Worm (Caenorhabditis elegans) whole organism, young adult: ENCODE measurements around the gene C25D7.15.

Experiments
- B0019.2 ChIP-seq: fragments of 200-800 bp; sonication (Bioruptor generic); conservative IDR thresholded peaks from 2 replicates; pipeline ENCODE4 v1.3.6; 2022; ENCODE audit warnings: missing genetic modification reagents, missing genetic modification characterization, missing compliant biosample characterization
- B0035.1 ChIP-seq: sonication (generic microtip); optimal IDR thresholded peaks from 2 replicates; lab custom pipeline; 2016; ENCODE audit warnings: missing genetic modification characterization, mild to moderate bottlenecking, missing compliant biosample characterization, missing genotype, missing genetic modification reagents
- B0336.3 ChIP-seq: fragments of 200-800 bp; sonication (Bioruptor generic); IDR thresholded peaks from 2 replicates; pipeline ENCODE4 v1.3.6; 2022; ENCODE audit warnings: missing genetic modification characterization, missing compliant biosample characterization
- C17E4.6 ChIP-seq: fragments of 200-800 bp; sonication (Bioruptor generic); IDR thresholded peaks from 2 replicates; pipeline ENCODE4 v1.3.6; 2022; ENCODE audit warnings: missing genetic modification reagents, missing genetic modification characterization, missing compliant biosample characterization
- F22D6.2 ChIP-seq: sonication (generic microtip); optimal IDR thresholded peaks from 2 replicates; lab custom pipeline; 2016; ENCODE audit warnings: mild to moderate bottlenecking, missing genetic modification characterization, missing compliant biosample characterization
- F33H1.4 ChIP-seq: fragments of 200-800 bp; sonication (Bioruptor generic); IDR thresholded peaks from 2 replicates; pipeline ENCODE4 v1.3.6; 2022; ENCODE audit warnings: missing genetic modification reagents, missing genetic modification characterization, missing compliant biosample characterization
- F39B2.1 ChIP-seq: fragments of 200-800 bp; sonication (Bioruptor generic); IDR thresholded peaks from 2 replicates; pipeline ENCODE4 v1.3.6; 2022; ENCODE audit warnings: missing genetic modification reagents, missing genetic modification characterization, missing compliant biosample characterization
- F52B5.7 ChIP-seq: sonication (generic microtip); optimal IDR thresholded peaks from 2 replicates; lab custom pipeline; 2016; ENCODE audit warnings: mild to moderate bottlenecking, missing genetic modification characterization, missing compliant biosample characterization
- ZK185.1 ChIP-seq: sonication (generic microtip); optimal IDR thresholded peaks from 2 replicates; lab custom pipeline; 2016; ENCODE audit warnings: mild to moderate bottlenecking, missing genetic modification characterization, missing compliant biosample characterization; ENCODE audit not compliant: poor library complexity, severe bottlenecking
- attf-3 ChIP-seq: fragments of 200-800 bp; sonication (Bioruptor generic); conservative IDR thresholded peaks from 2 replicates; pipeline ENCODE4 v1.3.6; 2022; ENCODE audit warnings: missing genetic modification reagents, missing genetic modification characterization, missing compliant biosample characterization
- bed-2 ChIP-seq: fragments of 200-800 bp; sonication (Bioruptor generic); IDR thresholded peaks from 2 replicates; pipeline ENCODE4 v1.3.6; 2022; ENCODE audit warnings: missing genetic modification reagents, missing genetic modification characterization, missing compliant biosample characterization
- ccch-3 ChIP-seq: fragments of 200-800 bp; sonication (Bioruptor generic); optimal IDR thresholded peaks from 2 replicates; lab custom pipeline; 2018; ENCODE audit warnings: mild to moderate bottlenecking, missing genetic modification characterization, missing compliant biosample characterization
- cebp-1 ChIP-seq, 2 experiments: fragments of 200-800 bp in 1 of 2; sonication (Bioruptor generic) in 1 of 2; sonication (generic microtip) in 1 of 2; IDR thresholded peaks in 1 of 2; optimal IDR thresholded peaks in 1 of 2; 2 replicates each; pipeline versions ENCODE4 v1.3.6 to Lab custom; 2017 to 2022; ENCODE audit warnings: missing compliant biosample characterization in 2 of 2, missing genetic modification characterization in 2 of 2, mild to moderate bottlenecking in 1 of 2, missing genetic modification reagents in 1 of 2, moderate library complexity in 1 of 2
- ceh-40 ChIP-seq: fragments of 200-800 bp; sonication (Bioruptor generic); IDR thresholded peaks from 2 replicates; pipeline ENCODE4 v1.3.6; 2022; ENCODE audit warnings: missing genetic modification characterization, missing compliant biosample characterization
- ceh-58 ChIP-seq: fragments of 200-800 bp; sonication (Bioruptor generic); IDR thresholded peaks from 2 replicates; pipeline ENCODE4 v1.3.6; 2022; ENCODE audit warnings: missing genetic modification characterization, missing compliant biosample characterization
- chd-7 ChIP-seq: sonication (generic microtip); optimal IDR thresholded peaks from 2 replicates; lab custom pipeline; 2016; ENCODE audit warnings: mild to moderate bottlenecking, missing genetic modification characterization, moderate library complexity, missing compliant biosample characterization
- egl-18 ChIP-seq: fragments of 200-800 bp; sonication (Bioruptor generic); IDR thresholded peaks from 2 replicates; pipeline ENCODE4 v1.3.6; 2022; ENCODE audit warnings: missing genetic modification reagents, missing genetic modification characterization, missing compliant biosample characterization
- ekl-4 ChIP-seq: fragments of 200-800 bp; sonication (Bioruptor generic); IDR thresholded peaks from 2 replicates; pipeline ENCODE4 v1.3.6; 2022; ENCODE audit warnings: missing genetic modification reagents, missing genetic modification characterization, missing compliant biosample characterization
- gei-17 ChIP-seq: fragments of 200-800 bp; sonication (Bioruptor generic); optimal IDR thresholded peaks from 2 replicates; lab custom pipeline; 2018; ENCODE audit warnings: mild to moderate bottlenecking, missing genetic modification characterization, missing compliant biosample characterization
- hsf-1 ChIP-seq: fragments of 200-800 bp; sonication (Bioruptor generic); IDR thresholded peaks from 2 replicates; pipeline ENCODE4 v1.3.6; 2022; ENCODE audit warnings: missing genetic modification reagents, missing genetic modification characterization, missing compliant biosample characterization
- lag-1 ChIP-seq: fragments of 200-800 bp; sonication (Bioruptor generic); IDR thresholded peaks from 2 replicates; pipeline ENCODE4 v1.3.6; 2022; ENCODE audit warnings: missing genetic modification reagents, missing genetic modification characterization, missing compliant biosample characterization
- let-607 ChIP-seq, 2 experiments: fragments of 200-800 bp in 1 of 2; sonication (Bioruptor generic) in 1 of 2; sonication (generic microtip) in 1 of 2; optimal IDR thresholded peaks; 2 replicates each; lab custom pipeline; 2016 to 2018; ENCODE audit warnings: mild to moderate bottlenecking in 2 of 2, missing compliant biosample characterization in 2 of 2, missing genetic modification characterization in 2 of 2, moderate library complexity in 2 of 2, missing genotype in 1 of 2
- lin-26 ChIP-seq: fragments of 200-800 bp; sonication (Bioruptor generic); IDR thresholded peaks from 2 replicates; pipeline ENCODE4 v1.3.6; 2022; ENCODE audit warnings: missing genetic modification reagents, missing genetic modification characterization, missing compliant biosample characterization
- lin-40 ChIP-seq: sonication (generic microtip); optimal IDR thresholded peaks from 2 replicates; lab custom pipeline; 2016; ENCODE audit warnings: missing genetic modification characterization, mild to moderate bottlenecking, missing compliant biosample characterization, missing genotype, missing genetic modification reagents
- lin-54 ChIP-seq: fragments of 200-800 bp; sonication (Bioruptor generic); optimal IDR thresholded peaks from 2 replicates; lab custom pipeline; 2018; ENCODE audit warnings: mild to moderate bottlenecking, missing genetic modification characterization, missing compliant biosample characterization
- lsy-27 ChIP-seq: sonication (generic microtip); optimal IDR thresholded peaks from 2 replicates; lab custom pipeline; 2017; ENCODE audit warnings: missing genetic modification characterization, mild to moderate bottlenecking, missing compliant biosample characterization, antibody characterized with exemption, missing genotype, borderline replicate concordance; ENCODE audit not compliant: insufficient read depth
- madf-10 ChIP-seq: sonication (generic microtip); optimal IDR thresholded peaks from 2 replicates; lab custom pipeline; 2016; ENCODE audit warnings: mild to moderate bottlenecking, missing genetic modification characterization, missing compliant biosample characterization
- madf-6 ChIP-seq: fragments of 200-800 bp; sonication (Bioruptor generic); IDR thresholded peaks from 2 replicates; pipeline ENCODE4 v1.3.6; 2022; ENCODE audit warnings: missing genetic modification reagents, missing genetic modification characterization, missing compliant biosample characterization
- madf-8 ChIP-seq: fragments of 200-800 bp; sonication (Bioruptor generic); conservative IDR thresholded peaks from 2 replicates; pipeline ENCODE4 v1.3.6; 2022; ENCODE audit warnings: missing genetic modification reagents, missing genetic modification characterization, missing compliant biosample characterization
- mel-28 ChIP-seq: sonication (generic microtip); optimal IDR thresholded peaks from 2 replicates; lab custom pipeline; 2016; ENCODE audit warnings: borderline replicate concordance, mild to moderate bottlenecking, missing genetic modification characterization, missing compliant biosample characterization
- nhr-179 ChIP-seq: sonication (generic microtip); optimal IDR thresholded peaks from 2 replicates; lab custom pipeline; 2016; ENCODE audit warnings: mild to moderate bottlenecking, missing genetic modification characterization, missing compliant biosample characterization
- nhr-27 ChIP-seq: fragments of 200-800 bp; sonication (Bioruptor generic); optimal IDR thresholded peaks from 2 replicates; lab custom pipeline; 2018; ENCODE audit warnings: mild to moderate bottlenecking, missing genetic modification characterization, moderate library complexity, missing compliant biosample characterization
- sdz-38 ChIP-seq: sonication (generic microtip); optimal IDR thresholded peaks from 2 replicates; lab custom pipeline; 2016; ENCODE audit warnings: missing genotype, missing genetic modification characterization, missing compliant biosample characterization
- snpc-1.3 ChIP-seq: sonication (generic microtip); optimal IDR thresholded peaks from 2 replicates; lab custom pipeline; 2017; ENCODE audit warnings: missing genetic modification characterization, mild to moderate bottlenecking, missing compliant biosample characterization, antibody characterized with exemption, moderate library complexity, missing genotype, missing genetic modification reagents; ENCODE audit not compliant: insufficient read depth
- tbp1 ChIP-seq: fragments of 200-800 bp; sonication (Bioruptor generic); optimal IDR thresholded peaks from 2 replicates; lab custom pipeline; 2018; ENCODE audit warnings: mild to moderate bottlenecking, missing genetic modification characterization, missing compliant biosample characterization
- xnd-1 ChIP-seq: sonication (generic microtip); optimal IDR thresholded peaks from 2 replicates; lab custom pipeline; 2016; ENCODE audit warnings: missing genotype, missing genetic modification reagents, missing genetic modification characterization, missing compliant biosample characterization
- zim-3 ChIP-seq: sonication (generic microtip); optimal IDR thresholded peaks from 2 replicates; lab custom pipeline; 2017; ENCODE audit warnings: mild to moderate bottlenecking, missing genetic modification characterization, moderate library complexity, missing compliant biosample characterization
- ztf-22 ChIP-seq: fragments of 200-800 bp; sonication (Bioruptor generic); optimal IDR thresholded peaks from 2 replicates; lab custom pipeline; 2018; ENCODE audit warnings: mild to moderate bottlenecking, missing genetic modification characterization, moderate library complexity, missing compliant biosample characterization

The C25D7.15 gene

ce11 chrV:15052368-15052767 is 7.2 kb upstream of the C25D7.15 start, which contains the start of the genes fbxa-82 and C25D7.5:
fbxa-82 (minus strand) TSS chrV:15052530.
C25D7.5 (plus strand) TSS chrV:15052650.
- TF ChIP-seq cebp-1 (GFP tag; IDR thresholded peaks at IDR 0.05; lab: Robert Waterston, UW), result 0 out of 2 replicates have a peak, but pooled peaks have one; percentile 26
- TF ChIP-seq cebp-1 (tag; optimal IDR thresholded peaks at IDR 0.05; lab: Kevin White, UChicago), result no peak
- TF ChIP-seq F33H1.4 (GFP tag; lab: Robert Waterston, UW), result no peak

- no peak for TF ChIP-seq lag-1
- no peak for TF ChIP-seq snpc-1.3 (tag; lab: Kevin White, UChicago)
- no peak for TF ChIP-seq mel-28 (tag; lab: Kevin White, UChicago)
- no peak for TF ChIP-seq madf-8 (GFP tag; lab: Robert Waterston, UW)
- no peak for TF ChIP-seq nhr-27 (tag; lab: Kevin White, UChicago)
- no peak for TF ChIP-seq ceh-58
- TF ChIP-seq ccch-3, result no peak
Observed at ce11 chrV:15054733-15055132, 4.9 kb upstream of the C25D7.15 start.

DNA sequence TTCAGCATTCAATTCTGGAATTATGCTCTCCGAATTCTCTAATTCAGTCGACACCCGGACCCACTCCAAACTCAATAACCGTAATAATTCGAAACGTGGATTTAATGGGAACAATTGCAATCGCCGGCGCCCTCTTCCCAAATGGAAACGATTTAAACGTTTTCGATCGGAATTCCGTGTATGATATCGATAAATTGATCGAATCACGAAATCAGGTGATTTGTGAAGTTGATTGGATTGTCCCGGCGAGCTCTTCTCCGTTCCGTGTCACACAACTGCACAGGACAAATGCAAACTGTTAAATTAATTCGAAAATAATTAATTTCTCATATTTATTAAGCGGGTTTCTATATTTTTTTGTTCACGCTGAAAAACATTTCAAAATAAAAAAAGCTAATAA is 3.7 kb upstream of the C25D7.15 start, which contains the start of gene C25D7.16:
Gene C25D7.16 (plus strand): TSS at position 301 of the 400 bp plus-strand sequence.
- no peak for TF ChIP-seq ZK185.1 (tag; lab: Kevin White, UChicago)
- TF ChIP-seq C17E4.6 (GFP tag; lab: Robert Waterston, UW), result no peak
- no peak for TF ChIP-seq madf-10
- no peak for TF ChIP-seq ztf-22 (GFP tag; lab: Kevin White, UChicago)
- TF ChIP-seq madf-6 (GFP tag; lab: Robert Waterston, UW), result peak; percentile 7; the same call in 1 of the 2 replicates

DNA sequence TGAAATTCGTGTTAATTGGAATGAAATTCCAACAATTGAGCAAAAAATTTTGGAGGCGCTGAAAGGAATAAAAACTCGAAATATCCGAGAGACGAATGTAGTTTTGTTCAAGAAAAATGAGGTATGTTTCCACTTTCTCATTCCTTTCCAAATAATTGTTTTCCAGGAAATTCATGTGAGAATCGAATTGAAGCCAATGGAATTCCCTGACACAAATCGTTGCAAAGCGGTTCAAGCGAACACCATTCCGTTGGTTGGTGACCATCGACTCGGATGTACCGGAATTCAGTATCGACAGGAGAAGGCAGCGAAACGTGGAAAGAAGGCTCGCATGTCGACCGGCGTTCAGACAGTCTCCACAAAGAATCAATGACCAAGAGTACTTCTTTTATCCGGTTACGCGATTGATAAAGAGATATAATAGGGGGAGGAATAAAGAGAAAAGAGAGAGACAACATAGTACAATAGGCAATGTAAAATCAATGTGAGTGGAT is 3.2 kb upstream of the C25D7.15 start:
- TF ChIP-seq B0336.3 (GFP tag; lab: Robert Waterston, UW) (peak; percentile 61), F52B5.7 (no peak), lin-54 (GFP tag; lab: Kevin White, UChicago) (peak; percentile 12), chd-7 (tag; lab: Kevin White, UChicago) (peak; percentile 25), lin-26 (GFP tag; lab: Robert Waterston, UW) (peak; percentile 76), madf-6 (GFP tag; lab: Robert Waterston, UW) (peak; percentile 59), hsf-1 (GFP tag; lab: Robert Waterston, UW) (0 out of 2 replicates have a peak, but pooled peaks have one; percentile 53), sdz-38 (tag; lab: Kevin White, UChicago) (no peak)

- no peak for TF ChIP-seq zim-3 (tag; lab: Kevin White, UChicago)
- no peak for TF ChIP-seq egl-18 (GFP tag; lab: Robert Waterston, UW)
- no peak for TF ChIP-seq gei-17 (GFP tag; lab: Kevin White, UChicago)
- TF ChIP-seq attf-3 (GFP tag; lab: Robert Waterston, UW), result no peak
- TF ChIP-seq B0019.2 (GFP tag; lab: Robert Waterston, UW), result no peak
- TF ChIP-seq lin-40 (tag; lab: Kevin White, UChicago), result no peak
- no peak for TF ChIP-seq xnd-1
- no peak for TF ChIP-seq ekl-4
- TF ChIP-seq lsy-27 (tag; lab: Kevin White, UChicago), result no peak
- TF ChIP-seq F39B2.1 (GFP tag; lab: Robert Waterston, UW), result no peak
- TF ChIP-seq F22D6.2 (tag; lab: Kevin White, UChicago), result no peak
- TF ChIP-seq bed-2 (GFP tag; lab: Robert Waterston, UW), result no peak
- TF ChIP-seq cebp-1 (GFP tag; IDR thresholded peaks at IDR 0.05; lab: Robert Waterston, UW), result no peak
- no peak for TF ChIP-seq cebp-1 (tag; optimal IDR thresholded peaks at IDR 0.05; lab: Kevin White, UChicago)
- no peak for TF ChIP-seq B0035.1 (tag; lab: Kevin White, UChicago)
- TF ChIP-seq tbp1 (GFP tag; lab: Kevin White, UChicago), result no peak
- no peak for TF ChIP-seq let-607 (tag; optimal IDR thresholded peaks at IDR 0.05; lab: Kevin White, UChicago)
- TF ChIP-seq nhr-179 (tag; lab: Kevin White, UChicago), result no peak
- TF ChIP-seq ceh-40 (GFP tag; lab: Robert Waterston, UW), result no peak
Observed at ce11 chrV:15057724-15058123, 1.9 kb upstream of the C25D7.15 start.
